Worm (Caenorhabditis elegans) whole organism, L1 larva: ENCODE data around the gene Y46C8AM.1.

Experiments used
- F16B12.6 ChIP-seq: fragments of 150-350 bp; optimal IDR thresholded peaks from 2 replicates; lab custom pipeline; 2014; ENCODE audit warnings: missing biosample characterization, missing genetic modification characterization
- aha-1 ChIP-seq: fragments of 150-350 bp; optimal IDR thresholded peaks from 2 replicates; lab custom pipeline; 2014; ENCODE audit warnings: missing biosample characterization, missing genetic modification characterization
- ama-1 ChIP-seq: fragments of 150-350 bp; optimal IDR thresholded peaks from 2 replicates; lab custom pipeline; 2014
- ceh-63 ChIP-seq: fragments of 200-800 bp; sonication (Bioruptor generic); optimal IDR thresholded peaks from 2 replicates; lab custom pipeline; 2018; ENCODE audit warnings: mild to moderate bottlenecking, missing genetic modification characterization, missing compliant biosample characterization
- ceh-88 ChIP-seq: fragments of 200-800 bp; sonication (Bioruptor generic); IDR thresholded peaks from 2 replicates; pipeline ENCODE4 v1.3.6; 2022; ENCODE audit warnings: missing genetic modification characterization, missing compliant biosample characterization
- ceh-90 ChIP-seq: sonication (generic microtip); optimal IDR thresholded peaks from 2 replicates; lab custom pipeline; 2016; ENCODE audit warnings: missing genetic modification characterization, missing compliant biosample characterization
- efl-1 ChIP-seq, 4 experiments: fragments of 150-350 bp; optimal IDR thresholded peaks in 3 of 4; peaks in 1 of 4; 1 replicate in 1 of 4; 2 replicates in 3 of 4; lab custom pipeline; 2014; ENCODE audit warnings: missing biosample characterization in 2 of 4, missing genetic modification characterization in 2 of 4, missing genetic modification reagents in 2 of 4
- egl-13 ChIP-seq: sonication (generic microtip); optimal IDR thresholded peaks from 2 replicates; lab custom pipeline; 2016; ENCODE audit warnings: missing genotype, missing genetic modification reagents, missing genetic modification characterization, missing compliant biosample characterization
- elt-3 ChIP-seq, 6 experiments: fragments of 150-350 bp in 1 of 6; sonication (generic microtip); optimal IDR thresholded peaks; 2 replicates each; lab custom pipeline; 2017 to 2018; ENCODE audit warnings: missing biosample characterization in 6 of 6, missing genetic modification characterization in 6 of 6, inconsistent platforms in 1 of 6
- fkh-4 ChIP-seq: sonication (generic microtip); optimal IDR thresholded peaks from 2 replicates; lab custom pipeline; 2016; ENCODE audit warnings: missing compliant biosample characterization, missing genetic modification characterization, borderline replicate concordance
- fkh-8 ChIP-seq: sonication (generic microtip); optimal IDR thresholded peaks from 2 replicates; lab custom pipeline; 2016; ENCODE audit warnings: mild to moderate bottlenecking, missing genetic modification characterization, missing compliant biosample characterization
- fos-1 ChIP-seq: fragments of 150-350 bp; optimal IDR thresholded peaks from 2 replicates; lab custom pipeline; 2014; ENCODE audit warnings: missing biosample characterization, missing genetic modification characterization
- grh-1 ChIP-seq: fragments of 200-800 bp; sonication (Bioruptor generic); IDR thresholded peaks from 2 replicates; pipeline ENCODE4 v1.3.6; 2022; ENCODE audit warnings: missing genetic modification reagents, missing genetic modification characterization, missing compliant biosample characterization
- hlh-17 ChIP-seq: fragments of 200-800 bp; sonication (Bioruptor generic); optimal IDR thresholded peaks from 2 replicates; lab custom pipeline; 2018; ENCODE audit warnings: missing genetic modification characterization, mild to moderate bottlenecking, missing compliant biosample characterization, moderate library complexity, borderline replicate concordance
- hpl-2 ChIP-seq: fragments of 150-350 bp; optimal IDR thresholded peaks from 2 replicates; lab custom pipeline; 2014; ENCODE audit warnings: missing biosample characterization, missing genetic modification reagents, missing genetic modification characterization
- isw-1 ChIP-seq: fragments of 200-800 bp; sonication (Bioruptor generic); IDR thresholded peaks from 2 replicates; pipeline ENCODE4 v1.3.6; 2022; ENCODE audit warnings: missing genetic modification characterization, missing compliant biosample characterization
- lin-13 ChIP-seq: fragments of 150-350 bp; optimal IDR thresholded peaks from 2 replicates; lab custom pipeline; 2014; ENCODE audit warnings: missing biosample characterization, missing genetic modification reagents, missing genetic modification characterization
- lir-3 ChIP-seq: sonication (generic microtip); optimal IDR thresholded peaks from 2 replicates; lab custom pipeline; 2016; ENCODE audit warnings: mild to moderate bottlenecking, missing genetic modification characterization, moderate library complexity, missing compliant biosample characterization; ENCODE audit not compliant: poor library complexity
- lsy-2 ChIP-seq, 2 experiments: fragments of 150-350 bp; optimal IDR thresholded peaks; 2 replicates each; lab custom pipeline; 2014; ENCODE audit warnings: missing biosample characterization in 2 of 2, missing genetic modification characterization in 2 of 2
- mdl-1 ChIP-seq, 2 experiments: fragments of 150-350 bp; optimal IDR thresholded peaks; 2 replicates each; lab custom pipeline; 2014 to 2017; ENCODE audit warnings: missing biosample characterization in 2 of 2, missing genetic modification characterization in 2 of 2, inconsistent platforms in 1 of 2
- nhr-11 ChIP-seq: fragments of 150-350 bp; optimal IDR thresholded peaks from 2 replicates; lab custom pipeline; 2014; ENCODE audit warnings: missing biosample characterization, missing genetic modification characterization
- nhr-12 ChIP-seq: sonication (generic microtip); optimal IDR thresholded peaks from 2 replicates; lab custom pipeline; 2017; ENCODE audit warnings: missing biosample characterization, missing genetic modification characterization
- nhr-77 ChIP-seq: fragments of 150-350 bp; optimal IDR thresholded peaks from 2 replicates; lab custom pipeline; 2014; ENCODE audit warnings: missing biosample characterization, missing genetic modification characterization
- nhr-85 ChIP-seq: sonication (generic microtip); peaks from one replicate; lab custom pipeline; 2016; ENCODE audit warnings: missing genetic modification characterization, inconsistent platforms, missing compliant biosample characterization
- pag-3 ChIP-seq: sonication (generic microtip); optimal IDR thresholded peaks from 2 replicates; lab custom pipeline; 2017; ENCODE audit warnings: missing genetic modification characterization, mild to moderate bottlenecking, missing compliant biosample characterization, antibody characterized with exemption, borderline replicate concordance; ENCODE audit not compliant: insufficient read depth
- pax-3 ChIP-seq: fragments of 200-800 bp; sonication (Bioruptor generic); optimal IDR thresholded peaks from 2 replicates; lab custom pipeline; 2018; ENCODE audit warnings: mild to moderate bottlenecking, missing genetic modification characterization, moderate library complexity, missing compliant biosample characterization
- pqm-1 ChIP-seq: sonication (generic microtip); optimal IDR thresholded peaks from 3 replicates; lab custom pipeline; 2017; ENCODE audit warnings: missing biosample characterization, missing genetic modification characterization
- snpc-4 ChIP-seq: fragments of 150-350 bp; optimal IDR thresholded peaks from 2 replicates; lab custom pipeline; 2014; ENCODE audit warnings: missing biosample characterization, missing genetic modification characterization
- sptf-1 ChIP-seq: fragments of 150-350 bp; optimal IDR thresholded peaks from 2 replicates; lab custom pipeline; 2014; ENCODE audit warnings: missing biosample characterization, missing genetic modification characterization
- sup-37 ChIP-seq: fragments of 200-800 bp; sonication (Bioruptor generic); optimal IDR thresholded peaks from 2 replicates; lab custom pipeline; 2018; ENCODE audit warnings: mild to moderate bottlenecking, missing genetic modification characterization, missing compliant biosample characterization
- tbx-2 ChIP-seq: sonication (generic microtip); optimal IDR thresholded peaks from 2 replicates; lab custom pipeline; 2016; ENCODE audit warnings: missing genetic modification characterization, missing compliant biosample characterization
- unc-130 ChIP-seq: fragments of 150-350 bp; optimal IDR thresholded peaks from 2 replicates; lab custom pipeline; 2017; ENCODE audit warnings: missing biosample characterization, missing genetic modification characterization, inconsistent platforms
- unc-86 ChIP-seq: sonication (generic microtip); optimal IDR thresholded peaks from 2 replicates; lab custom pipeline; 2016; ENCODE audit warnings: missing genetic modification characterization, missing compliant biosample characterization
- unc-98 ChIP-seq: fragments of 200-800 bp; sonication (Bioruptor generic); IDR thresholded peaks from 2 replicates; pipeline ENCODE4 v1.3.6; 2022; ENCODE audit warnings: missing genetic modification characterization, missing compliant biosample characterization
- xbp-1 ChIP-seq: sonication (generic microtip); optimal IDR thresholded peaks from 2 replicates; lab custom pipeline; 2016; ENCODE audit warnings: missing genetic modification characterization, missing compliant biosample characterization
- zip-4 ChIP-seq: fragments of 200-800 bp; sonication (Bioruptor generic); optimal IDR thresholded peaks from 2 replicates; lab custom pipeline; 2018; ENCODE audit warnings: mild to moderate bottlenecking, missing genetic modification characterization, moderate library complexity, missing compliant biosample characterization

The Y46C8AM.1 gene

DNA sequence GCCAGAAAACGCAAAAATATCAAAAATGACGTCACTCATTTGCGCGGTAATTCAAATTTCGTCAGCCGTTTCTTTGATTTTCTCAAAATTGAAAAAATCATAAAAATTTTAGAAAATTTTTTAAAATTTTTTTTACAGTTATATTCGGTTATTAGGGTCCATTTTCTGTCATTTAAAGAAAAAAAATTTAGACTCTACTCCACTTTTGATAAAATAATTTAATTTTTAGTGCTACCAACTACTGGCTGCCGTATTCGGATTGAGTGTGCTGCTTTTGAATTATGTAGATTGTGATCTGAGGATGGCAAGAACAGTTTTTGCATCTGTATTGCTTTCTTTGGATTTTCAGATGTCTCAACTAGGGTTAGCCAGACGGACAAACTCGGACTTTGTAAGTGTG, at the start of gene Y46C8AM.1:
Y46C8AM.1 (plus strand) TSS at position 301 of the 400 bp plus-strand sequence.
- TF ChIP-seq pax-3 (tag; lab: Kevin White, UChicago), result no peak
- no peak for TF ChIP-seq mdl-1 (tag; optimal IDR thresholded peaks at IDR 0.05; lab: Kevin White, UChicago)
- no peak for TF ChIP-seq pqm-1
- no peak for TF ChIP-seq lsy-2 (tag; optimal IDR thresholded peaks at IDR 0.05; lab: Kevin White, UChicago)
- TF ChIP-seq, all 84 proteins: peak for 0

ce11 chrIV:3914462-3914861, 48.2 kb upstream of the Y46C8AM.1 start, which contains the start of gene F56D6.19:
TSS of gene F56D6.19 (plus strand) at chrIV:3914762.
- no peak for TF ChIP-seq pag-3 (tag; lab: Kevin White, UChicago)
- no peak for TF ChIP-seq efl-1 (optimal IDR thresholded peaks at IDR 0.05; lab: Kevin White, UChicago)
- TF ChIP-seq efl-1 (GFP tag; optimal IDR thresholded peaks at IDR 0.05 in 1 of 2; lab: Kevin White, UChicago), result peak in 1 of 2 experiments; percentile 64

- TF ChIP-seq unc-130 (tag; lab: Kevin White, UChicago) (no peak), sptf-1 (tag; lab: Kevin White, UChicago) (no peak), hlh-17 (no peak), nhr-12 (no peak), ceh-90 (tag; lab: Kevin White, UChicago) (no peak), lin-13 (GFP tag; lab: Kevin White, UChicago) (no peak)
- TF ChIP-seq, all 84 proteins: peak for 0
These were observed 47.4 kb upstream of the Y46C8AM.1 start, which contains the start of gene srz-20 for ce11 chrIV:3915296-3915695. TSS of gene srz-20 (plus strand) at chrIV:3915596.

ce11 chrIV:3917405-3917804, 45.3 kb upstream of the Y46C8AM.1 start, which contains the start of gene F56D6.14:
TSS of gene F56D6.14 (plus strand) at chrIV:3917705.
- TF ChIP-seq sup-37 (GFP tag; lab: Kevin White, UChicago) (no peak), fkh-8 (no peak), xbp-1 (tag; lab: Kevin White, UChicago) (no peak), nhr-12 (no peak), nhr-11 (tag; lab: Kevin White, UChicago) (no peak), ceh-88 (GFP tag; lab: Robert Waterston, UW) (no peak), ama-1 (no peak), egl-13 (tag; lab: Kevin White, UChicago) (no peak)

ce11 chrIV:3918160-3918559, 44.5 kb upstream of the Y46C8AM.1 start, which contains the start of gene F56D6.23:
TSS of gene F56D6.23 (plus strand) at chrIV:3918460.
- TF ChIP-seq fkh-8 (no peak), hpl-2 (GFP tag; lab: Kevin White, UChicago) (no peak), snpc-4 (tag; lab: Kevin White, UChicago) (no peak), fos-1 (no peak), nhr-11 (tag; lab: Kevin White, UChicago) (no peak), ceh-63 (GFP tag; lab: Kevin White, UChicago) (no peak), aha-1 (tag; lab: Kevin White, UChicago) (no peak), pax-3 (tag; lab: Kevin White, UChicago) (no peak), nhr-77 (tag; lab: Kevin White, UChicago) (no peak)

DNA sequence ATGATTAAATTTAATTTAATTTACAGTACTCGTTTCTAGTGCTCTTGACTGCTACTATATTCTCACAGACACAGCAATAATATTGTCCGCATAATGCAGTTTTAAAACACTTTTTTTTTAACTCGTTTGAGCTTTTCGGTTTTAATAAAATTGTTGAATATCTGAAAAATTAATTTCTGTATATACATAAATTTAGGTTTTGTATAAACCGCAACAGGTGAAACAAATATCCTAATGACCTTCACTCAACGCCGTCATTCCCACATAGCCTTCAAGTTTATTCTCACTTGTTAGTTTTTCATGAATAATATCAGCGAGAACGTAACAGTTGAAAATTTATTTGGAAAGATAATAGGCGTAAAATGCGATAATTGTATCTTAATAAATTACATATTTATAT, 43.2 kb upstream of the Y46C8AM.1 start, which contains the start of gene srz-19:
srz-19 (plus strand) TSS at position 301 of the 400 bp plus-strand sequence.
- TF ChIP-seq isw-1 (GFP tag; lab: Robert Waterston, UW), result no peak
- no peak for TF ChIP-seq unc-98
- TF ChIP-seq ceh-90 (tag; lab: Kevin White, UChicago), result no peak
- TF ChIP-seq tbx-2 (tag; lab: Kevin White, UChicago), result no peak
- no peak for TF ChIP-seq fkh-4 (tag; lab: Kevin White, UChicago)
- TF ChIP-seq pax-3 (tag; lab: Kevin White, UChicago), result no peak
- TF ChIP-seq F16B12.6 (tag; lab: Kevin White, UChicago), result no peak
- no peak for TF ChIP-seq nhr-12
- no peak for TF ChIP-seq mdl-1 (tag; optimal IDR thresholded peaks at IDR 0.05; lab: Kevin White, UChicago)
- TF ChIP-seq lir-3 (tag; lab: Kevin White, UChicago), result no peak
- no peak for TF ChIP-seq pqm-1
- TF ChIP-seq unc-86 (tag; lab: Kevin White, UChicago), result no peak
- no peak for TF ChIP-seq hpl-2 (GFP tag; lab: Kevin White, UChicago)
- TF ChIP-seq nhr-85 (tag; lab: Kevin White, UChicago), result no peak
- TF ChIP-seq lsy-2 (tag; optimal IDR thresholded peaks at IDR 0.05; lab: Kevin White, UChicago), result no peak
- no peak for TF ChIP-seq elt-3 (tag; optimal IDR thresholded peaks at IDR 0.05; lab: Kevin White, UChicago)
- TF ChIP-seq zip-4, result no peak
- no peak for TF ChIP-seq grh-1
